Worm (Caenorhabditis elegans): Measurements from ENCODE around the gene cla-1.

cla-1 gene

DNA sequence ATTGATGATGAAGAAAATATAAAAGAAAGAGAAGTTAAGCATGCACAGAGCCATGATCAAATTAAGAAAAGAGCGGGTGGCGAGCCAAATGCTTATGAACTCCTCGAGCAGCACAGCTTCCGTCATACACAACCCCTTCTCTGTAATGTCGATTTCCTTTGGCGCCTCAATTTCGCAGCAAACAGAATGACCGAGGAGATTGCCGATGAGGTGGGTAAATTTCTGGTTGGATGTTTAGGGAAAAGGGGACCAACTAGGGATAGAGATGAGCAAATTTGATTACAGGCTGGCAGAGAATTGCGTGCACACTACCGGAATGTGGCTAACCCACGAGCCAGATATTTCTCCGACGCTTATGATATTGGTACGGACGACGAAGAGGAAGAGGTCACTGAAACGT, 16.7 kb downstream of the cla-1 start:
- no peak for TF ChIP-seq tbx-8 (GFP tag; optimal IDR thresholded peaks at IDR 0.05)
- no peak for TF ChIP-seq nhr-2 (tag; optimal IDR thresholded peaks at IDR 0.05)
- TF ChIP-seq ces-1 (GFP tag; optimal IDR thresholded peaks at IDR 0.05): peak; percentile 79
- no peak for TF ChIP-seq unc-62 (GFP tag; optimal IDR thresholded peaks at IDR 0.05)
- TF ChIP-seq flh-1 (GFP tag; optimal IDR thresholded peaks at IDR 0.05): no peak

DNA sequence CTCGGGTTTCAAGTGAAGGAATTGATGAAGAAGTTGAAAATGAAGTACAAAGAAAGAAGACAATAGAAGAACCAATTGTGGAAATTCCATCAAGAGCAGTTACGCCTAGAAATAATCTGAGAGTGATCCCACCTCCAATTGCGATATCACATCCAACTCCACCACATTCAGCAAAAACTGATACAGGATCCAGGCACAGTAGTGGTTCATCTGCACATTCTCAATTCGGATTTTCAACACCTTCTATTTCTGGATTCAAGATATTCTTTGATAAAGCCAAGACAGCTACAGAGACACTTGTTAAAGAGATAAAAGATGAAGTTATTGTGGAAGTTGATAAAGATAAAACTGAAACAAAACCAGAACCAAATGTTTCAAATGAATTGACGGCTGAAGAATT, 19.4 kb downstream of the cla-1 start:
- TF ChIP-seq elt-3 (tag; optimal IDR thresholded peaks at IDR 0.05): no peak
- TF ChIP-seq zip-8 (tag; optimal IDR thresholded peaks at IDR 0.05): no peak
- no peak for TF ChIP-seq hlh-1 (tag; optimal IDR thresholded peaks at IDR 0.05)
- TF ChIP-seq pha-4 (tag; optimal IDR thresholded peaks at IDR 0.05): no peak
- no peak for TF ChIP-seq drap-1 (GFP tag; optimal IDR thresholded peaks at IDR 0.05)
- no peak for TF ChIP-seq lin-13 (tag; optimal IDR thresholded peaks at IDR 0.05)
- TF ChIP-seq sem-2 (GFP tag; optimal IDR thresholded peaks at IDR 0.05): no peak
- TF ChIP-seq mab-5 (tag; optimal IDR thresholded peaks at IDR 0.05): no peak
- no peak for TF ChIP-seq M03D4.4 (tag; optimal IDR thresholded peaks at IDR 0.05)
- TF ChIP-seq ces-1 (GFP tag; optimal IDR thresholded peaks at IDR 0.05): no peak
- TF ChIP-seq mep-1 (tag; optimal IDR thresholded peaks at IDR 0.05): no peak
- no peak for TF ChIP-seq nhr-28 (tag; optimal IDR thresholded peaks at IDR 0.05)
- TF ChIP-seq ceh-39 (tag; optimal IDR thresholded peaks at IDR 0.05): no peak
- TF ChIP-seq sptf-1 (tag; optimal IDR thresholded peaks at IDR 0.05): no peak

DNA sequence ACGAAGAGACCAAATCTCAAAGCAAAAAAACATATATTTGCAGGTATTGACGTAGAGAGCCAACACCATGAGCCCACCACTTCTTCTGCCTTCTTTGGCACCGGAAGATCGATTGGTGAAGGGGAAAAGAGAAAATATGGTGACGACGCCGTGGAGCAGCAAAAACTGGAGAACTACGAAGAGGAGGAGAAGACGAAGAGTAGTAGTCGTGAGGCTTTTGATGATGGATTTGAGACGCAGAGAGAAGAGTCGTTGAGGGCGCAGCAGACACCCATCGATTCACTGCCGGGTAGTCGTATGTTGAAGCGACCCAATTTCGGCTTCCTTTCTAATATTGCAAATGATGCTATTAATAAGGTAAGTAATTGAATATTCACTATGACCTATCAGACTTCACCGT, 22.7 kb downstream of the cla-1 start:
- TF ChIP-seq ces-1 (GFP tag; optimal IDR thresholded peaks at IDR 0.05) (peak; percentile 53), cnd-1 (tag; optimal IDR thresholded peaks at IDR 0.05) (no peak), nhr-12 (tag; optimal IDR thresholded peaks at IDR 0.05) (no peak), sptf-1 (tag; optimal IDR thresholded peaks at IDR 0.05) (peak; percentile 1), bed-3 (GFP tag; optimal IDR thresholded peaks at IDR 0.05) (no peak)

DNA sequence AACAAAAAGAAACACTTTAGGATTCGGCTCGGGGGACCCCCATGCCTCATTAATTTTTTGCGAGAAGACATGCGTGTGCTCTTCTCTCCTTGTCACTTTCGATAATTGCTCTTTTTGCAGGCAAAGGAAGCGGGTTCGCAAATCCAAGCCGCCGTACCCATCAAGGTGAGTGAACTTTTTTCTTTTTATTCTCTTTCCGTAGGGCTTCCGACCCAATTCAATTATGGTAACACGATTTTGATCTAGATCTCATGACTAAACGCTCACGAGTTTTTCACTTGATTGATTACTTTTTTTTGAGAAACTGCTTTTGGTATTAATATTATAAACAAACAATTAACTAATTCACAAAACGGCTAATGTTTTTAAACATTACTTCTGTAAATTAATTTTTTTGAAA, 23.8 kb downstream of the cla-1 start:
- TF ChIP-seq mls-2 (tag; optimal IDR thresholded peaks at IDR 0.05) (no peak), ces-1 (GFP tag; optimal IDR thresholded peaks at IDR 0.05) (peak; percentile 85)

DNA sequence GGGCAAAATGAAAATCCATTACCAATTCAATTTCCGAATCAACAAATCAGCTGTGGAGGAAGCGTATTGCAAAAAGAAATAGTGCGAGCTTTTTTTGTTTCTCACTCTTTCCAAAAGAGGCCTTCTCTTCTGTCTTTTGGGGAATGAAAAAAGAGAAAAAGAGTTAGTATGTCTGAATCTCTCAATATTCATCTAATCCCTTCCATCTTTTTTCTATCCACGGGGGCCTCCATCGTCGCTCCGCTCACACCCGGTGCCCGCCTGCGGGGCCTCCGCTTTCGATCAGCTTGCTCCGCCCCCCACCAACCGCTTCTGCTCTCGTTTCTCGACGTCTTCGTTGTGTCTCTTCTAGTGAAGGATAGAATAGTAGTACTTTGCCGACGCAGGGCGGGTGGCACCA, 30.5 kb downstream of the cla-1 start:
- TF ChIP-seq ces-1 (GFP tag; optimal IDR thresholded peaks at IDR 0.05) (peak; percentile 67), sptf-1 (tag; optimal IDR thresholded peaks at IDR 0.05) (peak; percentile 57), lin-32 (GFP tag; optimal IDR thresholded peaks at IDR 0.05) (no peak), elt-3 (tag; optimal IDR thresholded peaks at IDR 0.05) (no peak)

DNA sequence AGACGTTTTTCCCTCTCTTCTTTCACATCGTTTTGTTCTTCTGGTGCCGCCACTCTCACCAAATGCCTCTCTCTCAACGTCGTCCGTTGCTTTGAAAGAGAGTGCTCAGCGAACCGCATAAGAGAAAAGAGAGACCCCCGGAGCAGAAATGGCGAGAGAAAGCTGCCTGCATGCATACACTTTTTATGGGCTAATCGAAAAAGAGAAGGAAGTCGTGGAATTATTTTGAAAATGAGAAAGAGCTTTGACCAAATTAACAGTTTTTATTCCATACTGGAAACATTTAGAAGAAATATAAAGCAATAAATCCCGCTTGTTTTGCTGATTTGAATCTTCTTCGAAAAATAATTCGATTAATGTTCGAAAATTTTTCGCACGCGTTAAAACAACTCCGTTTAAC, 31.7 kb downstream of the cla-1 start:
- TF ChIP-seq elt-1 (tag; optimal IDR thresholded peaks at IDR 0.05; ENCODE audit: borderline replicate concordance, insufficient read depth) (no peak), sptf-1 (tag; optimal IDR thresholded peaks at IDR 0.05) (no peak), ces-1 (GFP tag; optimal IDR thresholded peaks at IDR 0.05) (peak; percentile 51), mep-1 (tag; optimal IDR thresholded peaks at IDR 0.05) (no peak), unc-62 (GFP tag; optimal IDR thresholded peaks at IDR 0.05) (no peak)

DNA sequence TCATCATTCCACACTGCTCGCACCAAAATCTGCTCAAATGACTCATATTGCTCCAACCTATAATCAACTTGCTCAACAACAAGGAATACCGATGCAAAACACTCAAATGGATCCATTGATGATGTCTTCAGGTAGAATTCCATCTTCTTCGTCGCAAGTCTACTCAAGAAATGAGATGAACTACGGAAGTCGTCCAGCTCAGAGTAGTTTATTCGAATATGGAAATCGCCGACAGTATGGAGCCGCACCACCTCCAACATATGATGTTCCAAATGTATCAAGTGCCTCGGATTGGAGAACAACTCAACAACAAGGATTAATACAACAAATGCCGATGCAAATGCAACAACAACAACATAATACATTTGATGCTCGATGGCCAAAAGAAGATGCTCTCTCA, 34.3 kb downstream of the cla-1 start:
- no peak for TF ChIP-seq mab-5 (tag; optimal IDR thresholded peaks at IDR 0.05)
- TF ChIP-seq elt-1 (tag; optimal IDR thresholded peaks at IDR 0.05; ENCODE audit: borderline replicate concordance, insufficient read depth): no peak
- TF ChIP-seq nhr-237 (tag; optimal IDR thresholded peaks at IDR 0.05): no peak
- TF ChIP-seq nhr-76 (tag; optimal IDR thresholded peaks at IDR 0.05): no peak
- TF ChIP-seq zip-8 (tag; optimal IDR thresholded peaks at IDR 0.05): no peak
- no peak for TF ChIP-seq unc-62 (GFP tag; optimal IDR thresholded peaks at IDR 0.05)
- TF ChIP-seq lsy-2 (tag; optimal IDR thresholded peaks at IDR 0.05): no peak

DNA sequence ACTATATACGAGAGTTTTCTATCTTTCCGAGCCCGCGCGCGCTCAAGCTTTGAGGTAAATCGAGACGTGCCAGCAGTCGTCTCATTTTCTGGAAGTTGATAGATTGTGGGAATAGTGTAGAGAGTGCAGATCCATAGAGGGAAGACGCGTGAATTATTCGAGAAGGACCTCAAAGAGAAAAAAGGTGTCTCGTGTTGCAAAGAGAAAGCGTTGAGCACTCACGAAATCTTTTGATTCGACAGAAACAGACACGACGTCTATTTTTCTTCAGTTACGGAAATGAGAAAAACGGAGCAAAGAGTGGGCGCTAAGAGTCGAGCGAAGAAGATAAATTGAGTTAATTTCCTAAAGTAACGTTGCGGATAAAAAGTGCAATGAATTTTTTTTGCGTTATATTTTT, 35.1 kb downstream of the cla-1 start:
- TF ChIP-seq ceh-39 (tag; optimal IDR thresholded peaks at IDR 0.05) (no peak), ces-1 (GFP tag; optimal IDR thresholded peaks at IDR 0.05) (peak; percentile 8), nhr-12 (tag; optimal IDR thresholded peaks at IDR 0.05) (no peak), mls-2 (tag; optimal IDR thresholded peaks at IDR 0.05) (no peak)
